Fruit fly (Drosophila melanogaster) whole organism, pupa: ENCODE measurements around the gene dmrt11E.

Experiments
- CG10348 ChIP-seq: fragments of 200-800 bp; sonication (Bioruptor generic); IDR thresholded peaks from 2 replicates; pipeline ENCODE4 v1.3.6; 2022; ENCODE audit warnings: missing biosample characterization, missing genetic modification characterization
- CG12605 ChIP-seq: fragments of 200-800 bp; sonication (Bioruptor generic); IDR thresholded peaks from 2 replicates; pipeline ENCODE4 v1.3.6; 2022; ENCODE audit warnings: missing biosample characterization, missing genetic modification characterization
- CG15710 ChIP-seq: fragments of 200-800 bp; sonication (Bioruptor generic); optimal IDR thresholded peaks from 2 replicates; lab custom pipeline; 2018; ENCODE audit warnings: missing biosample characterization, mild to moderate bottlenecking, missing genetic modification characterization, moderate library complexity
- CG17806 ChIP-seq: fragments of 200-800 bp; sonication (Bioruptor generic); optimal IDR thresholded peaks from 2 replicates; lab custom pipeline; 2018; ENCODE audit warnings: missing biosample characterization, mild to moderate bottlenecking, missing genetic modification characterization, moderate library complexity
- CG32121 ChIP-seq: fragments of 200-800 bp; sonication (Bioruptor generic); IDR thresholded peaks from 2 replicates; pipeline ENCODE4 v1.3.6; 2022; ENCODE audit warnings: missing biosample characterization, missing genetic modification characterization
- CG34367 ChIP-seq: fragments of 200-800 bp; sonication (Bioruptor generic); optimal IDR thresholded peaks from 2 replicates; lab custom pipeline; 2018; ENCODE audit warnings: missing biosample characterization, mild to moderate bottlenecking, missing genetic modification characterization
- CG8159 ChIP-seq: fragments of 200-800 bp; sonication (Bioruptor generic); optimal IDR thresholded peaks from 3 replicates; lab custom pipeline; 2018; ENCODE audit warnings: missing biosample characterization, mild to moderate bottlenecking, missing genetic modification characterization, moderate library complexity
- CG8301 ChIP-seq: fragments of 200-800 bp; sonication (Bioruptor generic); optimal IDR thresholded peaks from 2 replicates; lab custom pipeline; 2018; ENCODE audit warnings: missing biosample characterization, mild to moderate bottlenecking, missing genetic modification characterization
- CG9948 ChIP-seq: fragments of 200-800 bp; sonication (Bioruptor generic); optimal IDR thresholded peaks from 2 replicates; lab custom pipeline; 2018; ENCODE audit warnings: missing biosample characterization, mild to moderate bottlenecking, missing genetic modification characterization, moderate library complexity
- D1 ChIP-seq: fragments of 200-800 bp; sonication (Bioruptor generic); optimal IDR thresholded peaks from 2 replicates; lab custom pipeline; 2018; ENCODE audit warnings: missing biosample characterization, mild to moderate bottlenecking, missing genetic modification characterization, moderate library complexity
- EcR ChIP-seq: fragments of 200-800 bp; sonication (Bioruptor generic); optimal IDR thresholded peaks from 3 replicates; lab custom pipeline; 2019; ENCODE audit warnings: missing biosample characterization, missing genetic modification characterization, mild to moderate bottlenecking, moderate library complexity, missing genetic modification reagents
- Pif1B ChIP-seq: fragments of 200-800 bp; sonication (Bioruptor generic); optimal IDR thresholded peaks from 3 replicates; lab custom pipeline; 2016; ENCODE audit warnings: missing biosample characterization, missing genetic modification characterization
- Snoo ChIP-seq: fragments of 200-800 bp; sonication (Bioruptor generic); optimal IDR thresholded peaks from 3 replicates; lab custom pipeline; 2017; ENCODE audit warnings: missing biosample characterization, mild to moderate bottlenecking, missing genetic modification characterization, inconsistent platforms
- rn ChIP-seq: fragments of 200-800 bp; sonication (Bioruptor generic); IDR thresholded peaks from 2 replicates; pipeline ENCODE4 v1.3.6; 2022; ENCODE audit warnings: missing biosample characterization, missing genetic modification characterization

DNA sequence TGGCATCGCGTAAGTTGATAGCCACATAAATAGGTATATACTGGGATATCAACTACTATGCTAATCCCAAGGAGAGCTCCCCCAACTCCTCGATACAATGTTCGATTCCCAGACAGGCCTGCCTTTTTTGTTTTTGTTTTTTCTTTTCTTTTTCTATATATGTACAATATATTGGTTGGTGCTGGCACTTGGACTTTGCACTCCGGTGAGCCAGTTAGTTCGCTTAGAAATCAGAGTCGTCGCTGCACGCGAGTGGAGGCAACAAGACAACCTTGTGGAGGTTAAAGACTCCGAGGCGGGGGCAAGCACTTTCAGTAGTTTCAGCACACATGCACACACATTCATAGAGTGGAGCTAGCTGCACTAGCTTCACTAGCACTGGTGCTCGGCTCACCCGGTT lies 38.3 kb downstream of the dmrt11E start:
- TF ChIP-seq Pif1B (no peak), CG32121 (GFP tag; lab: Robert Waterston, UW) (no peak), CG8301 (peak; percentile 2), rn (GFP tag; lab: Robert Waterston, UW) (no peak), EcR (peak; percentile 82), CG34367 (tag; lab: Kevin White, UChicago) (no peak), Snoo (no peak), CG15710 (no peak), D1 (no peak), CG9948 (tag; lab: Kevin White, UChicago) (no peak), CG8159 (tag; lab: Kevin White, UChicago) (no peak), CG12605 (GFP tag; lab: Robert Waterston, UW) (peak; percentile 41), CG10348 (no peak), CG17806 (tag; lab: Kevin White, UChicago) (no peak)
